Worm (Caenorhabditis elegans) whole organism, late embryonic: ENCODE measurements around the gene F27C8.3.

Experiments
- F13H6.1 ChIP-seq: sonication (generic microtip); optimal IDR thresholded peaks from 2 replicates; lab custom pipeline; 2016; ENCODE audit warnings: missing genetic modification characterization, missing compliant biosample characterization
- Y22D7AL.16 ChIP-seq: sonication (generic microtip); optimal IDR thresholded peaks from 2 replicates; lab custom pipeline; 2016; ENCODE audit warnings: missing genetic modification characterization, missing compliant biosample characterization
- ahr-1 ChIP-seq: sonication (generic microtip); optimal IDR thresholded peaks from 2 replicates; lab custom pipeline; 2016; ENCODE audit warnings: missing genetic modification characterization, missing compliant biosample characterization
- ceh-2 ChIP-seq: sonication (generic microtip); optimal IDR thresholded peaks from 2 replicates; lab custom pipeline; 2016; ENCODE audit warnings: missing genotype, missing genetic modification characterization, missing compliant biosample characterization
- ceh-48 ChIP-seq: sonication (generic microtip); optimal IDR thresholded peaks from 2 replicates; lab custom pipeline; 2016; ENCODE audit warnings: missing genetic modification characterization, inconsistent platforms, missing compliant biosample characterization
- ceh-6 ChIP-seq: fragments of 200-800 bp; sonication (Bioruptor generic); optimal IDR thresholded peaks from 2 replicates; lab custom pipeline; 2018; ENCODE audit warnings: mild to moderate bottlenecking, missing genetic modification characterization, missing compliant biosample characterization
- dmd-4 ChIP-seq: sonication (generic microtip); optimal IDR thresholded peaks from 2 replicates; lab custom pipeline; 2016; ENCODE audit warnings: borderline replicate concordance, missing genetic modification characterization, missing compliant biosample characterization
- dve-1 ChIP-seq: sonication (generic microtip); optimal IDR thresholded peaks from 2 replicates; lab custom pipeline; 2017; ENCODE audit warnings: antibody characterized with exemption, mild to moderate bottlenecking, missing genetic modification characterization, missing compliant biosample characterization
- elt-4 ChIP-seq: sonication (generic microtip); optimal IDR thresholded peaks from 2 replicates; lab custom pipeline; 2016; ENCODE audit warnings: missing genetic modification characterization, missing compliant biosample characterization
- eyg-1 ChIP-seq: sonication (generic microtip); optimal IDR thresholded peaks from 2 replicates; lab custom pipeline; 2016; ENCODE audit warnings: missing genotype, missing genetic modification characterization, missing compliant biosample characterization
- hlh-13 ChIP-seq: fragments of 200-800 bp; sonication (Bioruptor generic); optimal IDR thresholded peaks from 2 replicates; lab custom pipeline; 2018; ENCODE audit warnings: mild to moderate bottlenecking, missing genetic modification characterization, missing compliant biosample characterization
- npax-4 ChIP-seq: sonication (generic microtip); optimal IDR thresholded peaks from 2 replicates; lab custom pipeline; 2016; ENCODE audit warnings: missing genetic modification characterization, missing compliant biosample characterization
- pat-9 ChIP-seq: fragments of 200-800 bp; sonication (Bioruptor generic); optimal IDR thresholded peaks from 2 replicates; lab custom pipeline; 2018; ENCODE audit warnings: mild to moderate bottlenecking, missing genetic modification characterization, moderate library complexity, missing compliant biosample characterization
- pha-2 ChIP-seq: sonication (generic microtip); optimal IDR thresholded peaks from 2 replicates; lab custom pipeline; 2017; ENCODE audit warnings: mild to moderate bottlenecking, missing genetic modification characterization, missing compliant biosample characterization
- pha-4 ChIP-seq: fragments of 150-350 bp; optimal IDR thresholded peaks from 2 replicates; lab custom pipeline; 2018; ENCODE audit warnings: missing biosample characterization, missing genetic modification reagents, missing genetic modification characterization
- syd-9 ChIP-seq: sonication (generic microtip); optimal IDR thresholded peaks from 2 replicates; lab custom pipeline; 2016; ENCODE audit warnings: mild to moderate bottlenecking, missing genetic modification characterization, moderate library complexity, missing compliant biosample characterization
- unc-3 ChIP-seq, 2 experiments: fragments of 200-800 bp in 1 of 2; sonication (Bioruptor generic) in 1 of 2; sonication (generic microtip) in 1 of 2; conservative IDR thresholded peaks in 1 of 2; optimal IDR thresholded peaks in 1 of 2; 2 replicates each; pipeline versions ENCODE4 v1.3.6 to Lab custom; 2016 to 2022; ENCODE audit warnings: missing compliant biosample characterization in 2 of 2, missing genetic modification characterization in 2 of 2, missing genetic modification reagents in 1 of 2
- unc-55 ChIP-seq: sonication (generic microtip); optimal IDR thresholded peaks from 2 replicates; lab custom pipeline; 2017; ENCODE audit warnings: missing biosample characterization, missing genetic modification reagents, missing genetic modification characterization
- unc-86 ChIP-seq: sonication (generic microtip); optimal IDR thresholded peaks from 2 replicates; lab custom pipeline; 2016; ENCODE audit warnings: missing genetic modification characterization, missing compliant biosample characterization

The F27C8.3 gene

DNA sequence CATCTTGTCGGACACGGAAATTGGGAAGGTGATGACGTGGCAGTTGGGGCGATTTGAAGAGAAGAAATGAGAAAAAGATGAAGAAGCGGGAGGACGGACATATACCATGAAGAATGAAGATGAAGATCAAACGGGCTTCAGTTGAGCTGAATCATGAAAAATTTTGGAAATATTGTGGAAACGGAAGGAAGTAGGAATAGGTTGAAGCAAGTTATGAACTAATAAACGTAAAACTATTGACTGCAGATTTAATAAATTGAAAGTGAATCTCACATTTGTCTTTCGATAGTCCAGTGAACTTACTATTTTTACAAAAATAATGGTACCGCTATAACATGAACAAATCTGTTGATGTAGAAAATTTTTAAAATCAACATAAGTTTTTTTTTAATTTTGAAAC is 29.2 kb downstream of the F27C8.3 start, which contains the start of gene lron-14:
lron-14 (minus strand) TSS at position 101 of the 400 bp plus-strand sequence.
- no peak for TF ChIP-seq dve-1 (tag; lab: Kevin White, UChicago)
- TF ChIP-seq eyg-1 (tag; lab: Kevin White, UChicago) = no peak
- TF ChIP-seq syd-9 (tag; lab: Kevin White, UChicago) = no peak
- no peak for TF ChIP-seq ceh-48 (tag; lab: Kevin White, UChicago)

DNA sequence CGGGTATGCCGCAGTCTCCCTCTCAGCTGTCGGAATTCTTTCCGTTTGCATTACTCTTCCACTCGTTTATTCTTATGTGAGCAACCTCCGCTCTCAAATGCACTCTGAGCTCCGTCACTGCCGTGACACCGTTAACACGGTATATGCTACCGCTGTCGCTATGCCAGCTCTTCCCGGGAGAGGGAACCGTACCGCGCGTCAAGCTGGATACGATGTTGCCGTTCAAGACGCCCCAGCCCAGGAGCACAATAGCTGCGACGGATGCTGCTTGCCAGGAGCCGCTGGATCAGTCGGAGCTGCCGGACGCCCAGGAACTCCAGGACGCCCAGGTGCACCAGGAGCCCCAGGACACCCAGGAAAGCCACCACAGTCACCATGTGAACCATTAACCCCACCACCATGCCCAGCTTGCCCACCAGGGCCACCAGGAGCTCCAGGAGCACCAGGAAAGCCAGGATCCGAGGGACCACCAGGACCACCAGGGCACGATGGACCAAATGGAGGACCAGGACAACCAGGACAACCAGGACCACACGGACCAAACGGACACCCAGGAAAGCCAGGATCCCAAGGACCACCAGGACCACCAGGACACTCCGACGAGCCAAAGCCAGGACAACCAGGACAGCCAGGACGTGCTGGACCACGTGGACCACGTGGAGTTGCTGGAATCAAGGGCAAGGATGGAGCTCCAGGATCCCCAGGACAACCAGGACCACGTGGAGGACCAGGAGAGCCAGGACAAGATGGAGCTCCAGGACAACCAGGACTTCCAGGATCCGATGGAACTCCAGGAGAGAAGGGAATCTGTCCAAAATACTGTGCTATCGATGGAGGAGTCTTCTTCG is 31.9 kb downstream of the F27C8.3 start:
- TF ChIP-seq elt-4 (tag; lab: Kevin White, UChicago) (peak; percentile 95), dmd-4 (tag; lab: Kevin White, UChicago) (peak; percentile 47), ahr-1 (tag; lab: Kevin White, UChicago) (no peak)
- TF ChIP-seq, all 69 proteins: peak for 2

DNA sequence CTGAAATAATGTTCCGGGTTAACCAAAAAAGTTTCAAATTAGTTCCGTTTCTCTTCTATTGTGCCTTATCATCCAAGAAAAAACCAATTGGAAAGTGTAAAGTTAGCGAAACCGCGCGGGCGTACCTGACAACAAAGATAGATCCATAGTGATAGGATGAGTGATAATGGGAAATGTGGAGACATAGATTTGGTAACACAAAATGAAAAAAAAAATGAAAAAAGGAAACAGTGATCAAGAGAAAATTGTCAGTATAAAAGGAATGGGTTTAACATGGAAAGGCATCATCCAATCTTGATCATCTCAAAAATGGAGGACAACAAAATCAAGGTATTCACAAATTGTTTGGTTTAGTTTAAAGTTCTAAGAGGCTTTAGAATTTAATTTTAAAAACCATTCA is 32.6 kb downstream of the F27C8.3 start, which contains the start of gene col-122:
col-122 (plus strand) TSS at position 301 of the 400 bp plus-strand sequence.
- TF ChIP-seq dve-1 (tag; lab: Kevin White, UChicago) (no peak), hlh-13 (no peak), unc-55 (no peak), pha-2 (no peak)

DNA sequence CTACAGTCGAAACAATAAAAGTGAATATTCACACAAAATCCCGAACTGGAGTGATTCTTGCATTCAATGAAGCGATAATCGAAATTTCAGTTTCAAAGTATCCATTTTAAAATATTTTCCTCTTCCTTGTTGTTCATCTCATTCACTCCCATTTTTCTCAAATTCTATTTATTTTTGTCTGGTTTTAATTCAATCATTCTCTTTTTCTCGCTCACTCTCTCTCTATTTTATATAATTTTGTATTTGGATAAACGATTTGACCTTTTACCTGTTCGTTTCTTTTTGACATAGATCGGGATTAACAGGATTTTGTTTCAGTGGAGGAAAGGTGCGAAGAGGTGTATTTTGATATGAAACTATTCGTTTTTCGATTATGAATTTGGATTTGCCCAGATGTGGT is 49.7 kb downstream of the F27C8.3 start, which contains the start of gene T05A1.5:
T05A1.5 (plus strand) TSS at position 301 of the 400 bp plus-strand sequence.
- no peak for TF ChIP-seq ceh-2 (tag; lab: Kevin White, UChicago)
- no peak for TF ChIP-seq pat-9
- TF ChIP-seq unc-3 (GFP tag; conservative IDR thresholded peaks at IDR 0.05; lab: Robert Waterston, UW) = no peak
- no peak for TF ChIP-seq unc-3 (tag; optimal IDR thresholded peaks at IDR 0.05; lab: Kevin White, UChicago)
- no peak for TF ChIP-seq F13H6.1 (tag; lab: Kevin White, UChicago)
- no peak for TF ChIP-seq pha-4
- TF ChIP-seq npax-4 = no peak
- TF ChIP-seq ceh-6 = no peak
- TF ChIP-seq unc-86 (tag; lab: Kevin White, UChicago) = no peak
- no peak for TF ChIP-seq Y22D7AL.16 (tag; lab: Kevin White, UChicago)
